Fruit fly (Drosophila melanogaster) whole organism, wandering third instar larva: ENCODE data around the gene PpV.
A peak's percentile ranks its signal among the peaks of the same experiment; 100 is the strongest.

Experiments used
- Abd-B ChIP-seq: fragments of >200 bp; optimal IDR thresholded peaks from 2 replicates; lab custom pipeline; 2017; ENCODE audit warnings: missing biosample characterization, missing genetic modification characterization
- CG9705 ChIP-seq: fragments of 200-800 bp; sonication (Bioruptor generic); optimal IDR thresholded peaks from 2 replicates; lab custom pipeline; 2018; ENCODE audit warnings: missing biosample characterization, mild to moderate bottlenecking, missing genetic modification characterization
- Dfd ChIP-seq: fragments of >200 bp; optimal IDR thresholded peaks from 2 replicates; lab custom pipeline; 2017; ENCODE audit warnings: missing biosample characterization, missing genetic modification characterization
- Dif ChIP-seq: fragments of 200-275, 200-300 bp; sonication (Bioruptor generic); optimal IDR thresholded peaks from 2 replicates; lab custom pipeline; 2018; ENCODE audit warnings: missing biosample characterization, missing genetic modification characterization; ENCODE audit not compliant: partially characterized antibody
- GATAd ChIP-seq: sonication (Bioruptor generic); optimal IDR thresholded peaks from 2 replicates; lab custom pipeline; 2016; ENCODE audit warnings: missing biosample characterization, missing genetic modification characterization
- HLH106 ChIP-seq: fragments of 200-800 bp; optimal IDR thresholded peaks from 3 replicates; lab custom pipeline; 2019; ENCODE audit warnings: missing biosample characterization, mild to moderate bottlenecking, missing genetic modification characterization, moderate library complexity
- Hnf4 ChIP-seq: fragments of 200-800 bp; sonication (Bioruptor generic); optimal IDR thresholded peaks from 2 replicates; lab custom pipeline; 2016; ENCODE audit warnings: missing biosample characterization, mild to moderate bottlenecking, missing genetic modification characterization
- Hr78 ChIP-seq: fragments of >200 bp; optimal IDR thresholded peaks from 2 replicates; lab custom pipeline; 2017; ENCODE audit warnings: missing biosample characterization, missing genetic modification characterization
- Jra ChIP-seq: sonication (Bioruptor generic); optimal IDR thresholded peaks from 2 replicates; lab custom pipeline; 2016; ENCODE audit warnings: missing biosample characterization, missing genetic modification characterization
- Mio ChIP-seq: sonication (Bioruptor generic); optimal IDR thresholded peaks from 2 replicates; lab custom pipeline; 2016; ENCODE audit warnings: missing biosample characterization, missing genetic modification characterization
- N ChIP-seq: fragments of >200 bp; optimal IDR thresholded peaks from 2 replicates; lab custom pipeline; 2018; ENCODE audit warnings: missing biosample characterization, missing external identifiers, missing genetic modification characterization
- OdsH ChIP-seq: fragments of 200-800 bp; sonication (Bioruptor generic); optimal IDR thresholded peaks from 2 replicates; lab custom pipeline; 2016; ENCODE audit warnings: missing biosample characterization, mild to moderate bottlenecking, missing genetic modification characterization
- Rel ChIP-seq, 2 experiments: fragments of 200-800 bp; sonication (Bioruptor generic) in 1 of 2; optimal IDR thresholded peaks; 2 replicates in 1 of 2; 3 replicates in 1 of 2; lab custom pipeline; 2016 to 2019; ENCODE audit warnings: mild to moderate bottlenecking in 2 of 2, missing biosample characterization in 2 of 2, missing genetic modification characterization in 2 of 2, moderate library complexity in 1 of 2
- Sp1 ChIP-seq: fragments of 200-800 bp; sonication (Bioruptor generic); optimal IDR thresholded peaks from 3 replicates; lab custom pipeline; 2019; ENCODE audit warnings: missing biosample characterization, mild to moderate bottlenecking, missing genetic modification characterization, moderate library complexity
- Vsx2 ChIP-seq: fragments of 200-300, 225-300 bp; sonication (Bioruptor generic); optimal IDR thresholded peaks from 2 replicates; lab custom pipeline; 2018; ENCODE audit warnings: missing biosample characterization, missing genetic modification characterization; ENCODE audit not compliant: partially characterized antibody
- dl ChIP-seq, 2 experiments: fragments of 175-275, 200-275 bp in 1 of 2; fragments of 200-275 bp in 1 of 2; sonication (Bioruptor generic); optimal IDR thresholded peaks; lab custom pipeline; 2018; ENCODE audit warnings: mild to moderate bottlenecking in 2 of 2, missing biosample characterization in 2 of 2, missing genetic modification characterization in 2 of 2, moderate library complexity in 2 of 2; ENCODE audit not compliant: partially characterized antibody in 2 of 2, insufficient read depth in 1 of 2
- dmrt93B ChIP-seq: fragments of 200-800 bp; sonication (Bioruptor generic); optimal IDR thresholded peaks from 2 replicates; lab custom pipeline; 2018; ENCODE audit warnings: missing biosample characterization, mild to moderate bottlenecking, missing genetic modification characterization
- dsf ChIP-seq: sonication (Bioruptor generic); optimal IDR thresholded peaks from 2 replicates; lab custom pipeline; 2016; ENCODE audit warnings: missing biosample characterization, missing genetic modification characterization, borderline replicate concordance
- ey ChIP-seq: fragments of 200-800 bp; sonication (Bioruptor generic); optimal IDR thresholded peaks from 2 replicates; lab custom pipeline; 2016; ENCODE audit warnings: missing biosample characterization, missing genetic modification characterization
- foxo ChIP-seq, 2 experiments: fragments of 200-800 bp; sonication (Bioruptor generic); optimal IDR thresholded peaks; 2 replicates in 1 of 2; 3 replicates in 1 of 2; lab custom pipeline; 2016 to 2017; ENCODE audit warnings: missing biosample characterization in 2 of 2, missing genetic modification characterization in 2 of 2
- fru ChIP-seq: fragments of 200-800 bp; sonication (Bioruptor generic); optimal IDR thresholded peaks from 3 replicates; lab custom pipeline; 2016; ENCODE audit warnings: missing biosample characterization, mild to moderate bottlenecking, missing genetic modification characterization
- h ChIP-seq: fragments of 200-800 bp; sonication (Bioruptor generic); optimal IDR thresholded peaks from 3 replicates; lab custom pipeline; 2016; ENCODE audit warnings: missing biosample characterization, mild to moderate bottlenecking, missing genetic modification characterization
- jim ChIP-seq: fragments of 175-275, 200-325 bp; sonication (Bioruptor generic); optimal IDR thresholded peaks from 2 replicates; lab custom pipeline; 2016; ENCODE audit warnings: missing biosample characterization, mild to moderate bottlenecking, missing genetic modification characterization
- lola ChIP-seq: fragments of >200 bp; optimal IDR thresholded peaks from 2 replicates; lab custom pipeline; 2017; ENCODE audit warnings: missing biosample characterization, missing genetic modification characterization
- pan ChIP-seq: fragments of >200 bp; optimal IDR thresholded peaks from 2 replicates; lab custom pipeline; 2017
- psq ChIP-seq: fragments of 200-800 bp; sonication (Bioruptor generic); optimal IDR thresholded peaks from 3 replicates; lab custom pipeline; 2017; ENCODE audit warnings: missing biosample characterization, mild to moderate bottlenecking, missing genetic modification characterization, moderate library complexity
- rgr ChIP-seq: fragments of 200-800 bp; sonication (Bioruptor generic); optimal IDR thresholded peaks from 3 replicates; lab custom pipeline; 2016; ENCODE audit warnings: missing biosample characterization, mild to moderate bottlenecking, missing genetic modification characterization
- sage ChIP-seq: fragments of 200-800 bp; sonication (Bioruptor generic); optimal IDR thresholded peaks from 2 replicates; lab custom pipeline; 2016; ENCODE audit warnings: missing biosample characterization, mild to moderate bottlenecking, missing genetic modification characterization
- sv ChIP-seq: fragments of 200-800 bp; sonication (Bioruptor generic); optimal IDR thresholded peaks from 3 replicates; lab custom pipeline; 2016; ENCODE audit warnings: missing biosample characterization, missing genetic modification characterization
- usp ChIP-seq: fragments of >200 bp; optimal IDR thresholded peaks from 2 replicates; lab custom pipeline; 2017; ENCODE audit warnings: missing biosample characterization, missing genetic modification characterization

The PpV gene

DNA sequence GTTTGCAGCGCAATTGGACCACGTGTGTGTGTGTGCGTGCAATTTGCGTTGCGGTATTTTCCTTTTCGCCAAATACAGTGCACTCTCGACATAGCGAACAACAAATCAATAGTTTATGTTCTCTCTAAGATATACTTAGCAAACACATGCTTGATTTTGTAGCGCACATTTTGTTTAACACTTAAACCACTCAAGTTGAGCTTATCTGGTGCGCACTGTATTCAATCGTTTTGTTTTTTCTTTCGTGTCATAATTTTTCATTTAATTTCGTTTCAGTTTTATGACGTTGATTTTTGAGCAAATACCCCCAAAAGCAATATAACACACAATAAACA is 6.4 kb downstream of the PpV start (continued):
- TF ChIP-seq dl (GFP tag; optimal IDR thresholded peaks at IDR 0.05; lab: Kevin White, UChicago; ENCODE audit: insufficient read depth in 1 of 2, partially characterized antibody in 2 of 2): no peak
- TF ChIP-seq Dif (GFP tag; lab: Kevin White, UChicago): no peak
- TF ChIP-seq sage (GFP tag; lab: Kevin White, UChicago): peak; percentile 93
- TF ChIP-seq ey (GFP tag; lab: Kevin White, UChicago): peak; percentile 95
- TF ChIP-seq CG9705 (GFP tag; lab: Kevin White, UChicago): peak; percentile 93
- TF ChIP-seq dsf (GFP tag; lab: Kevin White, UChicago): peak; percentile 61
- peak; percentile 87 for TF ChIP-seq dmrt93B
- no peak for TF ChIP-seq N

DNA sequence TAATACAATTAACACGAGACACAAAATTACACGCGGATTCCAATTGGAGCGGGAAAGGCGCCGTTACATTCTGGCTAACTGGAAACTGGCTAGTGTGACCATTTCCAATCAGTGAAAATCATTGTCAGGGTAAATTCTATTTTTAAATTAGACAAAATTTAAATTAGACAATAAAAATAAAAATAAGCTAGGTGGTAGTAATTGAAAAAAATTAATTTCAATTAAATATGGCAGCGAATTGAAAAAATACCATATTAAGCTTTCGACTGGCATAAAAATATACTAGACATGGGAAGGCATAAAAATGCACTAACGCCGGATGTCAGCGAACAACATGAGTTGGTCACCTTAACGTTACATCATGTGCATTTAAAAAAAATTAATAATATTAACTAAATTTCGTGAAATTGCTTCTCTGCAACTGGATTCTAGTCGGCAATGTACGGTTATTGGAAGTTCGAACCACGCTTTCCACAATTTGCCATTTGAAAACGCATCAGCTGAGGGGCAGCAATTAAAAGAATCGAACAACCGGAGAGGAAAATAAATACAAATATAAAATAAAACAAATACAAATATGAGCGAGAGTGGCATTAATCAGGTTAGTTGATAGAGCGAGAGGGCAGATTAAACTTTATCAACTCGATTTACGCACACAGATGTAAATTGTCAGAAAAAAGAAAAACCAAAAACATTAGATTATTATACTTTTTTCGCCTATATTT is 6.9 kb downstream of the PpV start, which contains the start of the genes swa and Marf:
swa (minus strand) TSS at position 77 of the 725 bp plus-strand sequence.
Marf (plus strand) TSS at position 318 of the 725 bp plus-strand sequence.
- TF ChIP-seq jim (GFP tag; lab: Kevin White, UChicago) (no peak), dsf (GFP tag; lab: Kevin White, UChicago) (no peak)

DNA sequence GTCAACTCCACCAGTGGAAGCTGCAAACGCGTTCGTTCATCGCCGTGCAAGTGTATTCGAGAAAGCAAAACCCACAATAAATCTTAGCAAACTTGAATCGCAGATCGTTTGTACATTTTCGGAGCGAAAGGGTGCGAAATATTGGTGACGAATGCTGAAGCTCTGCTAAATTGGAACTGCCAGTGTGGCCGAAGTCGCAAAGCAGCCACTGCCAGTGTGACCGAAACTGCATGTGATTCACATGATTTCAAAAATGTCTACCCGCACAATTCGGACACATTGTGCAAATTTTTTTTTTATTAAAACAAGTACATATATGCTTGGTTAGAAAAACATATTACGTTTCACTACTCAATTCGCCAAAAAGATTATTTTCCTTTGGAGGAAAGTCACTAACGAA is 11.5 kb downstream of the PpV start:
- TF ChIP-seq Hnf4 (GFP tag; lab: Kevin White, UChicago) (no peak), N (no peak), sv (no peak), GATAd (GFP tag; lab: Kevin White, UChicago) (no peak), psq (GFP tag; lab: Kevin White, UChicago) (no peak), dsf (GFP tag; lab: Kevin White, UChicago) (no peak), Jra (GFP tag; lab: Kevin White, UChicago) (no peak), Rel (GFP tag; optimal IDR thresholded peaks at IDR 0.05; lab: Kevin White, UChicago) (no peak), Rel (tag; optimal IDR thresholded peaks at IDR 0.05; lab: Kevin White, UChicago) (no peak), rgr (no peak), dl (GFP tag; optimal IDR thresholded peaks at IDR 0.05; lab: Kevin White, UChicago; ENCODE audit: insufficient read depth in 1 of 2, partially characterized antibody in 2 of 2) (no peak), Dfd (GFP tag; lab: Kevin White, UChicago) (no peak), ey (GFP tag; lab: Kevin White, UChicago) (no peak), pan (lab: Kevin White, UChicago) (no peak)

DNA sequence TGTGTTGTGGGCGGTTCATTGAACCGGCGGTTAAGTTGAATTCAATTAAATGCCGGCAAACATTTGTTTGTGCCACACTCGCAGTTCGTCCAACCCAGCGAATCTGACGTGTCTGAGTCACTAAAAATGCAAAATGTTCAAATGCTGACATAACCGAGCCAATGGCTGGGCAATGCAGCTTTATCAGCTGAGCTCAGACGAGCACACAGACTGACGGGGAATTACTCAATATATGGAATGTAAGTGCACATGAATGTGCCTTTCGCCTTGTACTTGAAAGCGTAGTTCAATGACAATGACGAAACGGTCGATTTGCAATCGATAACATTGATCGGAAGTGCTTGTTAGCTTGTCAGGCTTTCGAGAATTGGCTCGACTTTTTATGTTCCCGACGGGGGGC is 14.5 kb downstream of the PpV start:
- TF ChIP-seq usp (GFP tag; lab: Kevin White, UChicago) (no peak), pan (lab: Kevin White, UChicago) (no peak), Mio (GFP tag; lab: Kevin White, UChicago) (no peak), CG9705 (GFP tag; lab: Kevin White, UChicago) (no peak), Dfd (GFP tag; lab: Kevin White, UChicago) (no peak), dl (GFP tag; optimal IDR thresholded peaks at IDR 0.05; lab: Kevin White, UChicago; ENCODE audit: insufficient read depth in 1 of 2, partially characterized antibody in 2 of 2) (no peak), Rel (GFP tag; optimal IDR thresholded peaks at IDR 0.05; lab: Kevin White, UChicago) (no peak), Rel (tag; optimal IDR thresholded peaks at IDR 0.05; lab: Kevin White, UChicago) (peak; percentile 99)

DNA sequence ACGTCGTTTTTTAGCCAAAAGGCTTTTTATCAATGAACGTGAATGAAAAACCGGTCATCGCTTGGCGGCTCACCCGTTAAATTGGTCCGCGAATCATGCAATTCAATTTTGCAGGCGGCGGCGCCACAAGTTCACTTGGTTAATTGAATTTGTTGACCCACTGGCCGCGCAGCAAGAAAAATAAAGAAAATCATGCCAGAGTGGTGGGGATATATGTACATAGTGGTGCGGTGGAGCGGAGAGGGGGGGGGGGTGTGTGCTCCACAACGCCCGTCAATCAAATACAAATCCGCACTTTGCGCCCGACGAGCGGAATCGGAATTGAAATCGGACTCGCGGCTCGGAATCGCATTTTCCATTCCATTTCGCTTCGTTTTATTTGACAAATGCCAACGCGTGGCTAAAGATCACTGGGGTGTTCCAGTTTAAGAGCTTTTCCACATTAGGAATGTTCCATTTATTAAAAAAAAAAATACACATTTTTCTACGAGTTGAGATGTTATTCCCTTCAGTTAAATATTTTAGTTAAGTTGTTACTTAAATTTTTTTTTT is 15.2 kb downstream of the PpV start:
- TF ChIP-seq Sp1 (GFP tag; lab: Kevin White, UChicago): no peak
- TF ChIP-seq lola (GFP tag; lab: Kevin White, UChicago): no peak
- TF ChIP-seq foxo (GFP tag; optimal IDR thresholded peaks at IDR 0.05; lab: Kevin White, UChicago): no peak
- TF ChIP-seq Rel (GFP tag; optimal IDR thresholded peaks at IDR 0.05; lab: Kevin White, UChicago): no peak
- TF ChIP-seq Rel (tag; optimal IDR thresholded peaks at IDR 0.05; lab: Kevin White, UChicago): peak; percentile 35

DNA sequence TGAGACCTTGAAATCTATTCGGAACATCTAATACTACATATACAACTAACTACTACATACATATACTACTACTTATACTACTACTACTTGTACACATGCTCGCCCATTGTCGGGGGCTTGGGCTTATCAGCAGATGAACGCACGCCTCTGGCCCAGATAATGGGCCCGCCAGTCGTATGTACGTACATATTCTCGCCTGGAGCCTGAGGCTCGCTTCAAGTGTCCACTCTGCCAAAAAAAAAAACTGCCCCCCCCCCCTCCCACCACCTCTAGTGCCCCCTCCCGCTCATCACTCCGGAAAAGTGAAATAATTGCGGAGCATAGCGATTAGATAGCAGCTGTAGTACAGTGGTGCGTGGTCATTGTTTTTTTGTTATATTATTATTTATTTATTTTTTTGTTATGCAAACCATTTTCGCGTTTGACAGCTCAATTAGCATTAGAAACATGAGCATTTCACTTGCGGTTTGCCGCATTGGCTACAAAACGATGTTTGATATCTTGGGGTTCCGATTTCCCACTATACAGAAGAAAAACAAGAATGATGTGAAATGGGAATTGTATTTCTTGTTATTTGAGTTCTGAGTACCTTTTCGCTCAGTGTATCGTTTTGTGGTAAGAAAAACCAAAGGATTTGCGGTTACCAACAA is 15.8 kb downstream of the PpV start:
- TF ChIP-seq pan (lab: Kevin White, UChicago): no peak
- TF ChIP-seq fru: no peak
- TF ChIP-seq OdsH (GFP tag; lab: Kevin White, UChicago): no peak
- peak; percentile 17 for TF ChIP-seq psq (GFP tag; lab: Kevin White, UChicago)
- TF ChIP-seq HLH106 (tag; lab: Kevin White, UChicago): peak; percentile 25
- no peak for TF ChIP-seq Jra (GFP tag; lab: Kevin White, UChicago)
- no peak for TF ChIP-seq Dfd (GFP tag; lab: Kevin White, UChicago)
- TF ChIP-seq dmrt93B: no peak
- no peak for TF ChIP-seq CG9705 (GFP tag; lab: Kevin White, UChicago)
- peak; percentile 48 for TF ChIP-seq rgr
- no peak for TF ChIP-seq Hr78 (GFP tag; lab: Kevin White, UChicago)
- TF ChIP-seq usp (GFP tag; lab: Kevin White, UChicago): no peak
- TF ChIP-seq foxo (GFP tag; optimal IDR thresholded peaks at IDR 0.05; lab: Kevin White, UChicago): peak in 1 of 2 experiments; percentile 29
- TF ChIP-seq h (GFP tag; lab: Kevin White, UChicago): peak; percentile 33
- TF ChIP-seq Abd-B: no peak
- no peak for TF ChIP-seq Vsx2 (GFP tag; lab: Kevin White, UChicago)
